Worm (Caenorhabditis elegans) whole organism, young adult: Measurements from ENCODE around the gene ipla-1.

Experiments used
- B0019.2 ChIP-seq: fragments of 200-800 bp; sonication (Bioruptor generic); conservative IDR thresholded peaks from 2 replicates; pipeline ENCODE4 v1.3.6; 2022; ENCODE audit warnings: missing genetic modification reagents, missing genetic modification characterization, missing compliant biosample characterization
- B0336.3 ChIP-seq: fragments of 200-800 bp; sonication (Bioruptor generic); IDR thresholded peaks from 2 replicates; pipeline ENCODE4 v1.3.6; 2022; ENCODE audit warnings: missing genetic modification characterization, missing compliant biosample characterization
- ama-1 ChIP-seq, 3 experiments: fragments of 150-350 bp in 1 of 3; sonication (generic microtip) in 2 of 3; optimal IDR thresholded peaks; 2 replicates each; lab custom pipeline; 2014 to 2018; ENCODE audit warnings: missing biosample characterization in 2 of 3, missing genetic modification characterization in 2 of 3, missing genetic modification reagents in 2 of 3
- attf-5 ChIP-seq: fragments of 200-800 bp; sonication (Bioruptor generic); optimal IDR thresholded peaks from 2 replicates; lab custom pipeline; 2018; ENCODE audit warnings: mild to moderate bottlenecking, missing genetic modification characterization, missing compliant biosample characterization
- egl-18 ChIP-seq: fragments of 200-800 bp; sonication (Bioruptor generic); IDR thresholded peaks from 2 replicates; pipeline ENCODE4 v1.3.6; 2022; ENCODE audit warnings: missing genetic modification reagents, missing genetic modification characterization, missing compliant biosample characterization
- fkh-3 ChIP-seq: sonication (generic microtip); optimal IDR thresholded peaks from 2 replicates; lab custom pipeline; 2016; ENCODE audit warnings: mild to moderate bottlenecking, missing genetic modification characterization, missing compliant biosample characterization
- him-1 ChIP-seq: sonication (generic microtip); optimal IDR thresholded peaks from 2 replicates; lab custom pipeline; 2016; ENCODE audit warnings: missing genotype, missing genetic modification reagents, missing genetic modification characterization, missing compliant biosample characterization
- lin-35 ChIP-seq, 3 experiments: fragments of 150-350 bp in 2 of 3; sonication (generic microtip) in 1 of 3; optimal IDR thresholded peaks; 2 replicates each; lab custom pipeline; 2014 to 2018; ENCODE audit warnings: missing biosample characterization in 3 of 3, missing genetic modification characterization in 3 of 3, missing genetic modification reagents in 3 of 3
- lsy-27 ChIP-seq: sonication (generic microtip); optimal IDR thresholded peaks from 2 replicates; lab custom pipeline; 2017; ENCODE audit warnings: missing genetic modification characterization, mild to moderate bottlenecking, missing compliant biosample characterization, antibody characterized with exemption, missing genotype, borderline replicate concordance; ENCODE audit not compliant: insufficient read depth
- pha-4 ChIP-seq: fragments of 150-350 bp; sonication (generic microtip); optimal IDR thresholded peaks from 2 replicates; lab custom pipeline; 2014; ENCODE audit warnings: missing biosample characterization, missing genetic modification reagents, missing genetic modification characterization
- snpc-3.4 ChIP-seq: sonication (generic microtip); optimal IDR thresholded peaks from 2 replicates; lab custom pipeline; 2017; ENCODE audit warnings: missing genetic modification characterization, mild to moderate bottlenecking, missing compliant biosample characterization, antibody characterized with exemption, moderate library complexity, missing genotype, missing genetic modification reagents
- unc-130 ChIP-seq: sonication (generic microtip); optimal IDR thresholded peaks from 2 replicates; lab custom pipeline; 2016; ENCODE audit warnings: missing genetic modification reagents, missing genetic modification characterization, missing compliant biosample characterization
- ztf-28 ChIP-seq: fragments of 200-800 bp; sonication (Bioruptor generic); IDR thresholded peaks from 2 replicates; pipeline ENCODE4 v1.3.6; 2022; ENCODE audit warnings: missing genetic modification reagents, missing genetic modification characterization, missing compliant biosample characterization
- ztf-6 ChIP-seq: fragments of 200-800 bp; sonication (Bioruptor generic); IDR thresholded peaks from 2 replicates; pipeline ENCODE4 v1.3.6; 2022; ENCODE audit warnings: missing genetic modification reagents, missing genetic modification characterization, missing compliant biosample characterization

DNA sequence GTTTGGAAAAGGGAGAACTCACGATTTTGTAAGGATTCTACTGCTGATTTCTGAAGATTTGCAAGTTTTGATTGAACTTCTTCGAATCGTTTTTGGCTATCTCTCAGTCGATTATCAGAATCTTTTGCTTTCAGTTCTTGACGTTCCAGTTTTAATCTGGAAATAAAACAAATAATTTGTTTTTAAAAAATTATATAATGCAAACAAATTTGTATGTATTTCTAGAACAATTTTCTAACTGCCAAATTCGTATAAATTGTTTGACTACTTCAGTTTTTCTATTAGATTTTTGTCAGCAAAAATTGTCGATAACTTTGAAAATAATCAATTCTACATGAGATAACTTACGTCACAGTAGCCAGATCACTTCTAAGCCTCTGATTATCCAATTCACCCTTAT lies 30.3 kb upstream of the ipla-1 start:
- TF ChIP-seq unc-130 (no peak), him-1 (tag; lab: Kevin White, UChicago) (no peak), ama-1 (optimal IDR thresholded peaks at IDR 0.05; lab: Kevin White, UChicago) (no peak), ama-1 (GFP tag; optimal IDR thresholded peaks at IDR 0.05; lab: Kevin White, UChicago) (no peak), snpc-3.4 (tag; lab: Kevin White, UChicago) (no peak), ztf-6 (no peak), attf-5 (GFP tag; lab: Kevin White, UChicago) (no peak), pha-4 (tag; lab: Kevin White, UChicago) (no peak), lsy-27 (tag; lab: Kevin White, UChicago) (no peak), B0336.3 (no peak), lin-35 (GFP tag; optimal IDR thresholded peaks at IDR 0.05; lab: Kevin White, UChicago) (no peak), fkh-3 (tag; lab: Kevin White, UChicago) (no peak), egl-18 (no peak), B0019.2 (GFP tag; lab: Robert Waterston, UW) (no peak), ztf-28 (no peak)
